Worm (Caenorhabditis elegans) whole organism, L2 larva: ENCODE results near the gene Y44A6C.2.

Source experiments
- C34F6.9 ChIP-seq: fragments of 150-350 bp; optimal IDR thresholded peaks from 2 replicates; lab custom pipeline; 2014; ENCODE audit warnings: missing biosample characterization, missing genetic modification characterization
- F13H6.1 ChIP-seq: sonication (generic microtip); optimal IDR thresholded peaks from 2 replicates; lab custom pipeline; 2016; ENCODE audit warnings: missing genetic modification characterization, missing compliant biosample characterization
- alr-1 ChIP-seq: fragments of 150-350 bp; optimal IDR thresholded peaks from 2 replicates; lab custom pipeline; 2014; ENCODE audit warnings: missing biosample characterization, missing genetic modification characterization
- aly-2 ChIP-seq: fragments of 150-350 bp; optimal IDR thresholded peaks from 2 replicates; lab custom pipeline; 2014; ENCODE audit warnings: missing biosample characterization, missing genetic modification characterization
- ama-1 ChIP-seq: fragments of 150-350 bp; optimal IDR thresholded peaks from 2 replicates; lab custom pipeline; 2018; ENCODE audit warnings: inconsistent platforms
- blmp-1 ChIP-seq: sonication (generic microtip); optimal IDR thresholded peaks from 2 replicates; lab custom pipeline; 2017; ENCODE audit warnings: missing genetic modification characterization, mild to moderate bottlenecking, missing compliant biosample characterization, antibody characterized with exemption, moderate library complexity; ENCODE audit not compliant: insufficient read depth
- ceh-16 ChIP-seq: fragments of 150-350 bp; optimal IDR thresholded peaks from 2 replicates; lab custom pipeline; 2014; ENCODE audit warnings: missing biosample characterization, missing genetic modification characterization
- ceh-82 ChIP-seq: fragments of 150-350 bp; optimal IDR thresholded peaks from 2 replicates; lab custom pipeline; 2014; ENCODE audit warnings: missing biosample characterization, missing genetic modification characterization
- crh-2 ChIP-seq: sonication (generic microtip); optimal IDR thresholded peaks from 2 replicates; lab custom pipeline; 2017; ENCODE audit warnings: missing biosample characterization, missing genetic modification characterization
- dmd-4 ChIP-seq: sonication (generic microtip); optimal IDR thresholded peaks from 2 replicates; lab custom pipeline; 2017; ENCODE audit warnings: missing biosample characterization, missing genetic modification characterization
- egl-27 ChIP-seq: sonication (generic microtip); optimal IDR thresholded peaks from 3 replicates; lab custom pipeline; 2017; ENCODE audit warnings: missing biosample characterization, missing genetic modification reagents, missing genetic modification characterization
- fos-1 ChIP-seq: fragments of 150-350 bp; optimal IDR thresholded peaks from 2 replicates; lab custom pipeline; 2014; ENCODE audit warnings: missing biosample characterization, missing genetic modification characterization
- gmeb-1 ChIP-seq: fragments of 150-350 bp; optimal IDR thresholded peaks from 2 replicates; lab custom pipeline; 2014; ENCODE audit warnings: missing biosample characterization, missing genetic modification characterization
- lin-39 ChIP-seq: fragments of 150-350 bp; optimal IDR thresholded peaks from 2 replicates; lab custom pipeline; 2014; ENCODE audit warnings: missing biosample characterization, missing genetic modification reagents, missing genetic modification characterization
- lsy-2 ChIP-seq, 2 experiments: fragments of 150-350 bp in 1 of 2; sonication (generic microtip) in 1 of 2; optimal IDR thresholded peaks; 2 replicates each; lab custom pipeline; 2014 to 2017; ENCODE audit warnings: missing biosample characterization in 2 of 2, missing genetic modification characterization in 2 of 2
- mab-5 ChIP-seq: fragments of 150-350 bp; optimal IDR thresholded peaks from 2 replicates; lab custom pipeline; 2014; ENCODE audit warnings: missing biosample characterization, missing genetic modification characterization
- mbf-1 ChIP-seq: sonication (generic microtip); optimal IDR thresholded peaks from 2 replicates; lab custom pipeline; 2017; ENCODE audit warnings: missing biosample characterization, missing genetic modification characterization
- mdl-1 ChIP-seq, 2 experiments: fragments of 150-350 bp in 1 of 2; sonication (generic microtip) in 1 of 2; optimal IDR thresholded peaks; 2 replicates each; lab custom pipeline; 2017; ENCODE audit warnings: missing biosample characterization in 2 of 2, missing genetic modification characterization in 2 of 2
- nhr-10 ChIP-seq: sonication (generic microtip); optimal IDR thresholded peaks from 2 replicates; lab custom pipeline; 2017; ENCODE audit warnings: missing biosample characterization, missing genetic modification characterization
- nhr-12 ChIP-seq: fragments of 150-350 bp; optimal IDR thresholded peaks from 2 replicates; lab custom pipeline; 2014; ENCODE audit warnings: missing biosample characterization, missing genetic modification characterization
- nhr-129 ChIP-seq: fragments of 150-350 bp; optimal IDR thresholded peaks from 2 replicates; lab custom pipeline; 2014; ENCODE audit warnings: missing biosample characterization, missing genetic modification characterization
- nhr-25 ChIP-seq: fragments of 150-350 bp; sonication (generic microtip); optimal IDR thresholded peaks from 3 replicates; lab custom pipeline; 2014; ENCODE audit warnings: missing biosample characterization, missing genetic modification characterization
- nhr-77 ChIP-seq: fragments of 150-350 bp; optimal IDR thresholded peaks from 2 replicates; lab custom pipeline; 2014; ENCODE audit warnings: missing biosample characterization, missing genetic modification characterization
- peb-1 ChIP-seq: fragments of 150-350 bp; optimal IDR thresholded peaks from 2 replicates; lab custom pipeline; 2014; ENCODE audit warnings: missing biosample characterization, missing genetic modification characterization
- sem-4 ChIP-seq: fragments of 150-350 bp; optimal IDR thresholded peaks from 2 replicates; lab custom pipeline; 2014; ENCODE audit warnings: missing biosample characterization, missing genetic modification reagents, missing genetic modification characterization
- skn-1 ChIP-seq: sonication (generic microtip); optimal IDR thresholded peaks from 2 replicates; lab custom pipeline; 2017; ENCODE audit warnings: missing biosample characterization, missing genetic modification characterization
- sma-3 ChIP-seq: sonication (generic microtip); optimal IDR thresholded peaks from 2 replicates; lab custom pipeline; 2016; ENCODE audit warnings: missing genetic modification reagents, missing genetic modification characterization, missing compliant biosample characterization
- sma-9 ChIP-seq, 2 experiments: fragments of 150-350 bp in 1 of 2; sonication (generic microtip) in 1 of 2; optimal IDR thresholded peaks; 2 replicates each; lab custom pipeline; 2014 to 2016; ENCODE audit warnings: missing genetic modification characterization in 2 of 2, mild to moderate bottlenecking in 1 of 2, missing biosample characterization in 1 of 2, missing compliant biosample characterization in 1 of 2, missing genetic modification reagents in 1 of 2, moderate library complexity in 1 of 2
- snpc-4 ChIP-seq: fragments of 150-350 bp; optimal IDR thresholded peaks from 2 replicates; lab custom pipeline; 2014; ENCODE audit warnings: missing biosample characterization, missing genetic modification characterization
- unc-39 ChIP-seq: fragments of 150-350 bp; optimal IDR thresholded peaks from 2 replicates; lab custom pipeline; 2014; ENCODE audit warnings: missing biosample characterization, missing genetic modification characterization
- unc-55 ChIP-seq: fragments of 150-350 bp; sonication (generic microtip); optimal IDR thresholded peaks from 3 replicates; lab custom pipeline; 2014; ENCODE audit warnings: missing biosample characterization, missing genetic modification reagents, missing genetic modification characterization
- unc-62 ChIP-seq: fragments of 150-350 bp; optimal IDR thresholded peaks from 2 replicates; lab custom pipeline; 2014; ENCODE audit warnings: missing biosample characterization, missing genetic modification reagents, missing genetic modification characterization
- zag-1 ChIP-seq: fragments of 150-350 bp; optimal IDR thresholded peaks from 2 replicates; lab custom pipeline; 2014; ENCODE audit warnings: missing biosample characterization, missing genetic modification characterization
- ztf-11 ChIP-seq: sonication (generic microtip); optimal IDR thresholded peaks from 2 replicates; lab custom pipeline; 2017; ENCODE audit warnings: missing biosample characterization, missing genetic modification characterization
- ztf-4 ChIP-seq: fragments of 150-350 bp; optimal IDR thresholded peaks from 2 replicates; lab custom pipeline; 2014; ENCODE audit warnings: missing biosample characterization, missing genetic modification characterization

The Y44A6C.2 gene

ce11 chrV:20712318-20712993 lies 9.6 kb upstream of the Y44A6C.2 start:
- TF ChIP-seq nhr-10 (tag; lab: Kevin White, UChicago), result no peak
- TF ChIP-seq mdl-1 (tag; optimal IDR thresholded peaks at IDR 0.05; lab: Kevin White, UChicago), result peak; percentile 48 to 77
- peak; percentile 63 for TF ChIP-seq sma-3
- TF ChIP-seq F13H6.1 (tag; lab: Kevin White, UChicago), result peak; percentile 81
- peak; percentile 57 for TF ChIP-seq fos-1 (tag; lab: Kevin White, UChicago)
- peak; percentile 55 for TF ChIP-seq crh-2 (tag; lab: Kevin White, UChicago)
- peak; percentile 87 for TF ChIP-seq sma-9 (GFP tag; optimal IDR thresholded peaks at IDR 0.05; lab: Kevin White, UChicago)
- no peak for TF ChIP-seq sma-9 (tag; optimal IDR thresholded peaks at IDR 0.05; lab: Kevin White, UChicago)
- TF ChIP-seq ceh-82 (tag; lab: Kevin White, UChicago), result no peak
- no peak for TF ChIP-seq skn-1
- TF ChIP-seq sem-4 (tag; lab: Kevin White, UChicago), result peak; percentile 6
- no peak for TF ChIP-seq nhr-12
- peak; percentile 35 for TF ChIP-seq nhr-129 (tag; lab: Kevin White, UChicago)
- peak; percentile 70 for TF ChIP-seq gmeb-1
- no peak for TF ChIP-seq unc-62 (GFP tag; lab: Kevin White, UChicago)

- no peak for TF ChIP-seq mbf-1 (tag; lab: Kevin White, UChicago)
- TF ChIP-seq C34F6.9, result peak; percentile 82
- TF ChIP-seq nhr-129 (tag; lab: Kevin White, UChicago), result peak; percentile 92
- TF ChIP-seq sma-9 (GFP tag; optimal IDR thresholded peaks at IDR 0.05; lab: Kevin White, UChicago), result peak; percentile 75
- TF ChIP-seq sma-9 (tag; optimal IDR thresholded peaks at IDR 0.05; lab: Kevin White, UChicago), result no peak
- peak; percentile 14 for TF ChIP-seq blmp-1
- TF ChIP-seq aly-2 (tag; lab: Kevin White, UChicago), result no peak
- TF ChIP-seq zag-1, result no peak
- peak; percentile 29 for TF ChIP-seq F13H6.1 (tag; lab: Kevin White, UChicago)
- TF ChIP-seq nhr-25 (tag; lab: Kevin White, UChicago), result peak; percentile 41
- TF ChIP-seq ztf-11 (tag; lab: Kevin White, UChicago), result no peak
- TF ChIP-seq skn-1, result peak; percentile 21
- TF ChIP-seq unc-39 (tag; lab: Kevin White, UChicago), result no peak
- peak; percentile 85 for TF ChIP-seq ztf-4 (tag; lab: Kevin White, UChicago)
- TF ChIP-seq nhr-77, result no peak
- peak; percentile 88 for TF ChIP-seq ama-1 (lab: Kevin White, UChicago)
- no peak for TF ChIP-seq nhr-12
- TF ChIP-seq ceh-82 (tag; lab: Kevin White, UChicago), result no peak
- peak; percentile 68 for TF ChIP-seq crh-2 (tag; lab: Kevin White, UChicago)
- peak in 1 of 2 experiments; percentile 77 for TF ChIP-seq mdl-1 (tag; optimal IDR thresholded peaks at IDR 0.05; lab: Kevin White, UChicago)
- TF ChIP-seq unc-55 (GFP tag; lab: Kevin White, UChicago), result peak; percentile 59
- TF ChIP-seq lsy-2 (tag; optimal IDR thresholded peaks at IDR 0.05; lab: Kevin White, UChicago), result peak in 1 of 2 experiments; percentile 71
- TF ChIP-seq ceh-16 (tag; lab: Kevin White, UChicago), result no peak
These were observed 9.1 kb upstream of the Y44A6C.2 start for ce11 chrV:20712994-20713326.

ce11 chrV:20713620-20714019 lies 8.4 kb upstream of the Y44A6C.2 start, which contains the start of gene Y44A6C.1:
Gene Y44A6C.1 (plus strand): TSS chrV:20713920.
- TF ChIP-seq lsy-2 (tag; optimal IDR thresholded peaks at IDR 0.05; lab: Kevin White, UChicago) (no peak), alr-1 (tag; lab: Kevin White, UChicago) (no peak), blmp-1 (peak; percentile 73)
- TF ChIP-seq, all 48 proteins: peak for 1

ce11 chrV:20714503-20714902 lies 7.5 kb upstream of the Y44A6C.2 start:
- TF ChIP-seq lin-39 (tag; lab: Kevin White, UChicago) (no peak), egl-27 (tag; lab: Kevin White, UChicago) (no peak), unc-39 (tag; lab: Kevin White, UChicago) (no peak), snpc-4 (tag; lab: Kevin White, UChicago) (no peak), mab-5 (tag; lab: Kevin White, UChicago) (no peak), alr-1 (tag; lab: Kevin White, UChicago) (no peak), nhr-77 (no peak), dmd-4 (tag; lab: Kevin White, UChicago) (no peak), crh-2 (tag; lab: Kevin White, UChicago) (no peak), ztf-4 (tag; lab: Kevin White, UChicago) (no peak), unc-62 (GFP tag; lab: Kevin White, UChicago) (no peak), mbf-1 (tag; lab: Kevin White, UChicago) (no peak), nhr-12 (no peak), peb-1 (no peak)
